Worm (Caenorhabditis elegans) whole organism, L4 larva: ENCODE data around the gene egl-15.

Source experiments
- ceh-32 ChIP-seq: sonication (generic microtip); optimal IDR thresholded peaks from 2 replicates; lab custom pipeline; 2016; ENCODE audit warnings: mild to moderate bottlenecking, missing genetic modification characterization, missing compliant biosample characterization; ENCODE audit not compliant: poor library complexity
- mdl-1 ChIP-seq, 2 experiments: fragments of 150-350 bp in 1 of 2; sonication (generic microtip) in 1 of 2; optimal IDR thresholded peaks; 2 replicates each; lab custom pipeline; 2014 to 2017; ENCODE audit warnings: missing biosample characterization in 2 of 2, missing genetic modification characterization in 2 of 2
- mep-1 ChIP-seq: fragments of 150-350 bp; sonication (generic microtip); optimal IDR thresholded peaks from 3 replicates; lab custom pipeline; 2014; ENCODE audit warnings: missing biosample characterization, missing genetic modification characterization
- nhr-237 ChIP-seq: sonication (generic microtip); optimal IDR thresholded peaks from 2 replicates; lab custom pipeline; 2017; ENCODE audit warnings: missing biosample characterization, missing genetic modification characterization
- zip-2 ChIP-seq: fragments of 150-350 bp; optimal IDR thresholded peaks from 2 replicates; lab custom pipeline; 2014; ENCODE audit warnings: missing biosample characterization, missing genetic modification characterization

DNA sequence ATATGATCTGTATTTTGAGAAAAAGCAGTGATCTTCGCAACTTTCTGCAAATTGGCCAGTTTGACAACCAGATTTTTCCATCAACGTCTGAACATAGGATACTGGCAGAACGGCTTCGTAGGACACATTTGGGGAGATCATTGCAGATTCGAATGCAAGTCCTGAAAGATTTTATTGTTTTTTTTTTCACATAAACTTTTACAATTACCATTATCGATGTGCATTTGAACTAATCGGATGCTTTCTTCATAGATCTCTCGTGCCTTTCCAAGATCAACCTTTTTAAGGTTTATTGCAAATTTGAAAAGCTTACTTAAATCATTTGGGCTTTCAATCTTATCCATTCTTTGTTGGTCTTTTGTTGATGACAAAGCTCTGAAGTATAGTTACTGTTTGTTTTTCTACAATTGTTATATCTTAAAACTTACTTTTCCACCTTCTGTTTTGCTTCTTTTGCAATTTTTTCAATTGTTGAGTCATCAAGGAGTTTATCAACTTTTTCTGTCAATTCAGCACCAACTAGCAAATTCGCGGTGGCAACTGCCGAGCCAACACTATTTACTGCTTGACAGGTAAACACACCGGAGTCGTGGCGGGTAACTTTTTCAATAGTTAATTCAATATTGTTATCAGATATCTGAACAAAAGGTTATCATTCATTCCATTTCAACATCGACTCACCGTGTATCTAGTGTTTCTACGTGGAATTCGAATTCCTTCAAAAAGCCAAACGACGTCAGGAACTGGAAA lies 39.6 kb upstream of the egl-15 start:
- TF ChIP-seq zip-2 (tag; lab: Kevin White, UChicago) (no peak), ceh-32 (tag; lab: Kevin White, UChicago) (no peak), nhr-237 (tag; lab: Kevin White, UChicago) (no peak), mdl-1 (tag; optimal IDR thresholded peaks at IDR 0.05; lab: Kevin White, UChicago) (no peak), mep-1 (no peak)
